Fruit fly (Drosophila melanogaster): ENCODE measurements around the gene twit.

The twit gene

dm6 chr2L:20822489-20823195, 29.7 kb upstream of the twit start, which contains the start of gene CG9331 (continued):
- TF ChIP-seq sd (tag; optimal IDR thresholded peaks at IDR 0.05) = peak; percentile 99
- TF ChIP-seq CG4360 (GFP tag; IDR thresholded peaks at IDR 0.05) = peak; percentile 59
- TF ChIP-seq mirr (GFP tag; optimal IDR thresholded peaks at IDR 0.05) = peak; percentile 74
- 0 out of 2 replicates have a peak, but pooled peaks have one; percentile 7 for TF ChIP-seq E2f2 (GFP tag; IDR thresholded peaks at IDR 0.05)
- TF ChIP-seq CG12744 (GFP tag; optimal IDR thresholded peaks at IDR 0.05) = no peak
- no peak for TF ChIP-seq CG7928 (GFP tag; optimal IDR thresholded peaks at IDR 0.05)
- TF ChIP-seq unc-4 (GFP tag; IDR thresholded peaks at IDR 0.05; ENCODE audit: partially characterized antibody) = peak; percentile 38
- peak; percentile 54 for TF ChIP-seq grn (GFP tag; optimal IDR thresholded peaks at IDR 0.05)
- TF ChIP-seq CG8290 (GFP tag; optimal IDR thresholded peaks at IDR 0.05) = no peak
- TF ChIP-seq CG8290 (tag; optimal IDR thresholded peaks at IDR 0.05) = peak in 1 of 2 experiments; percentile 29
- TF ChIP-seq vnd (GFP tag; IDR thresholded peaks at IDR 0.05; ENCODE audit: partially characterized antibody) = peak; percentile 56; the same call in 1 of the 3 replicates
- peak in 1 of 2 experiments; percentile 62 for TF ChIP-seq eve (GFP tag; optimal IDR thresholded peaks at IDR 0.05)
- 0 out of 3 replicates have a peak, but pooled peaks have one; percentile 44 for TF ChIP-seq CG2199 (GFP tag; IDR thresholded peaks at IDR 0.05)
- peak; percentile 43 for TF ChIP-seq Scr (GFP tag; IDR thresholded peaks at IDR 0.05; ENCODE audit: partially characterized antibody)
- peak; percentile 87 for TF ChIP-seq CG17829 (tag; optimal IDR thresholded peaks at IDR 0.05)
- no peak for TF ChIP-seq CG9817 (tag; optimal IDR thresholded peaks at IDR 0.05)
- TF ChIP-seq cwo (GFP tag; optimal IDR thresholded peaks at IDR 0.05) = no peak
- peak; percentile 14 for TF ChIP-seq sug (tag; optimal IDR thresholded peaks at IDR 0.05)
- TF ChIP-seq HLH4C (GFP tag; IDR thresholded peaks at IDR 0.05; ENCODE audit: partially characterized antibody) = peak; percentile 48; the same call in 1 of the 3 replicates
- no peak for TF ChIP-seq CG42726 (GFP tag; IDR thresholded peaks at IDR 0.05; ENCODE audit: partially characterized antibody)
- 0 out of 2 replicates have a peak, but pooled peaks have one; percentile 45 for TF ChIP-seq sob (GFP tag; IDR thresholded peaks at IDR 0.05)
- peak; percentile 45 for TF ChIP-seq CG9437 (GFP tag; optimal IDR thresholded peaks at IDR 0.05)
- no peak for TF ChIP-seq dmrt11E (tag; optimal IDR thresholded peaks at IDR 0.05)
- no peak for TF ChIP-seq CG1233 (GFP tag; optimal IDR thresholded peaks at IDR 0.05)
- peak; percentile 37 for TF ChIP-seq CG4707 (GFP tag; optimal IDR thresholded peaks at IDR 0.05)

DNA sequence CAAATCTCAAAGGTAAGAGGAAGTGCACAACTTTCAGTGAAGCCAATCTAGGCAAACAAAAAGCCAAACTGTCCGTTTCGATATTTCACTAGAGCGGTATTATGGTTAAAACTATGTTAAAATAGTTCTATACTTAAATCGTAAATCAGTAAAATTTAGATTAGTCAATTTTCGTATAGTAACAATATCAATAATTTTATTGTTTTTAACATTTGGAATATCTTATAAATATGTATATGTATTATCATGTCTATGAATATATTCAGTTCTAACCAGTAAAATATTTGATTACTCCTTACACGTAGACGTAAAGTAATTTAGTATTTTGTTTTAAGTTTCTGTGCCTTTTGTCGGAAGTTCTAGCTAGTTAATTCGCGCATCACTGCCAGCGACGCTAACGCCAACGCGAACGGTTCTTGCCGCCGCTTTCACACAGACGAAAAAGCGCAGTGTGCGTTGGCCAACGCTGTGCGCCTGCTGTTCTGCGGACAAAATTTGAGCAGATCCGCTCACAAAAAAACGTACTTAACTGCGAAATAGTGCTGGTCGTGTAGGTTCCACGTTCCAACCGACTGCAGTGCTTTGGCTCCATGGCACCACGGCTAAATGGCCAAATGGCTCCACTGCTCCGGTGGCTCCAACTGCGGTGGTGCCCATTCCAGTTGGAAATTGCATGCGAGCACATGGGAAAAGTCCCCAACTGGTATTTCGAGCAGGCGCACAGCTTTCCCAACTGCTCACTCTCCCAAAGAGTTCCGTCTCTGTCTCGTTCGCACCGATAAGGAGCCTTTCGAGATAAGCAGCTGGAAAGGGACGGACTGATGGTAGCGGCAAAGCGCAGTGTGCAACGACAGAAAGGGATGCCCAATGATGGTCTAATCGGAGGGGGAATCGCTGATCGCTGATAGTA, 28.9 kb upstream of the twit start:
- peak; percentile 20 for TF ChIP-seq ewg (GFP tag; optimal IDR thresholded peaks at IDR 0.05)
- no peak for TF ChIP-seq tin (GFP tag; optimal IDR thresholded peaks at IDR 0.05)
- no peak for TF ChIP-seq Chrac-16 (GFP tag; optimal IDR thresholded peaks at IDR 0.05)
- TF ChIP-seq insv (GFP tag; optimal IDR thresholded peaks at IDR 0.05) = peak in 1 of 2 experiments; percentile 90
- TF ChIP-seq CG8388 (GFP tag; optimal IDR thresholded peaks at IDR 0.05) = no peak
- TF ChIP-seq CG16815 (GFP tag; optimal IDR thresholded peaks at IDR 0.05) = no peak
- TF ChIP-seq CG6254 (GFP tag; optimal IDR thresholded peaks at IDR 0.05) = no peak
- no peak for TF ChIP-seq toy (GFP tag; IDR thresholded peaks at IDR 0.05)
- 0 out of 2 replicates have a peak, but pooled peaks have one; percentile 14 for TF ChIP-seq E2f1 (GFP tag; IDR thresholded peaks at IDR 0.05)
- TF ChIP-seq sens-2 (GFP tag; IDR thresholded peaks at IDR 0.05) = no peak
- peak; percentile 76 for TF ChIP-seq ci (GFP tag; IDR thresholded peaks at IDR 0.05)
- no peak for TF ChIP-seq CG15269 (tag; optimal IDR thresholded peaks at IDR 0.05)
- no peak for TF ChIP-seq CG3847 (GFP tag; IDR thresholded peaks at IDR 0.05)
- peak; percentile 29; the same call in 1 of the 2 replicates for TF ChIP-seq slbo (GFP tag; IDR thresholded peaks at IDR 0.05)
- peak; percentile 19 for TF ChIP-seq CG4707 (GFP tag; optimal IDR thresholded peaks at IDR 0.05)
- TF ChIP-seq Hand (GFP tag; optimal IDR thresholded peaks at IDR 0.05) = no peak
- TF ChIP-seq CG6654 (GFP tag; optimal IDR thresholded peaks at IDR 0.05) = no peak
- TF ChIP-seq CG7786 (GFP tag; optimal IDR thresholded peaks at IDR 0.05) = no peak
- TF ChIP-seq CG32532 (GFP tag; IDR thresholded peaks at IDR 0.05) = peak; percentile 33; the same call in 1 of the 2 replicates
- TF ChIP-seq Ravus (GFP tag; IDR thresholded peaks at IDR 0.05) = no peak
- TF ChIP-seq Dref (GFP tag; IDR thresholded peaks at IDR 0.05) = no peak
- TF ChIP-seq prd (optimal IDR thresholded peaks at IDR 0.05) = no peak
- TF ChIP-seq prd (GFP tag; IDR thresholded peaks at IDR 0.05) = no peak

Data from whole organism, embryonic.